Fruit fly (Drosophila melanogaster) whole organism, adult: ENCODE data around the gene Schip1.

Experiments used
- CG11617 ChIP-seq: fragments of 200-800 bp; sonication (Bioruptor generic); optimal IDR thresholded peaks from 2 replicates; lab custom pipeline; 2017; ENCODE audit warnings: mild to moderate bottlenecking, missing biosample characterization, missing genetic modification reagents, missing genetic modification characterization
- CG12768 ChIP-seq: fragments of 200-800 bp; sonication (Bioruptor generic); optimal IDR thresholded peaks from 2 replicates; lab custom pipeline; 2017; ENCODE audit warnings: missing biosample characterization, missing genetic modification characterization, mild to moderate bottlenecking, moderate library complexity, missing genetic modification reagents
- CG14711 ChIP-seq: fragments of 200-800 bp; sonication (Bioruptor generic); optimal IDR thresholded peaks from 2 replicates; lab custom pipeline; 2018; ENCODE audit warnings: missing biosample characterization, mild to moderate bottlenecking, missing genetic modification characterization, moderate library complexity
- CG1620 ChIP-seq: fragments of 200-800 bp; sonication (Bioruptor generic); optimal IDR thresholded peaks from 2 replicates; lab custom pipeline; 2016; ENCODE audit warnings: missing biosample characterization, missing genetic modification characterization
- CG33017 ChIP-seq: fragments of 200-800 bp; sonication (Bioruptor generic); optimal IDR thresholded peaks from 2 replicates; lab custom pipeline; 2018; ENCODE audit warnings: missing biosample characterization, mild to moderate bottlenecking, missing genetic modification characterization, moderate library complexity
- CG5204 ChIP-seq: fragments of 200-800 bp; sonication (Bioruptor generic); optimal IDR thresholded peaks from 2 replicates; lab custom pipeline; 2016; ENCODE audit warnings: missing biosample characterization, missing genetic modification characterization
- CG7045 ChIP-seq: fragments of 200-800 bp; sonication (Bioruptor generic); optimal IDR thresholded peaks from 2 replicates; lab custom pipeline; 2017; ENCODE audit warnings: missing biosample characterization, mild to moderate bottlenecking, missing genetic modification characterization
- CG7101 ChIP-seq: fragments of 200-800 bp; sonication (Bioruptor generic); optimal IDR thresholded peaks from 2 replicates; lab custom pipeline; 2018; ENCODE audit warnings: missing biosample characterization, mild to moderate bottlenecking, missing genetic modification characterization, moderate library complexity
- Clk ChIP-seq: fragments of 200-800 bp; sonication (Bioruptor generic); optimal IDR thresholded peaks from 2 replicates; lab custom pipeline; 2017; ENCODE audit warnings: missing biosample characterization, missing genetic modification characterization
- Crg-1 ChIP-seq: fragments of 200-800 bp; sonication (Bioruptor generic); optimal IDR thresholded peaks from 2 replicates; lab custom pipeline; 2016; ENCODE audit warnings: missing biosample characterization, missing genetic modification characterization
- Hr96 ChIP-seq: fragments of 200-800 bp; sonication (Bioruptor generic); optimal IDR thresholded peaks from 2 replicates; lab custom pipeline; 2016; ENCODE audit warnings: missing biosample characterization, missing genetic modification characterization
- Mnt ChIP-seq: fragments of 200-800 bp; sonication (Bioruptor generic); optimal IDR thresholded peaks from 2 replicates; lab custom pipeline; 2016; ENCODE audit warnings: missing biosample characterization, mild to moderate bottlenecking, missing genetic modification characterization
- bab1 ChIP-seq: fragments of 200-800 bp; sonication (Bioruptor generic); optimal IDR thresholded peaks from 3 replicates; lab custom pipeline; 2019; ENCODE audit warnings: missing biosample characterization, mild to moderate bottlenecking, missing genetic modification characterization, moderate library complexity
- cic ChIP-seq: fragments of 200-800 bp; sonication (Bioruptor generic); optimal IDR thresholded peaks from 2 replicates; lab custom pipeline; 2017; ENCODE audit warnings: missing biosample characterization, mild to moderate bottlenecking, missing genetic modification characterization, moderate library complexity
- cnc ChIP-seq, 2 experiments: fragments of >200 bp; optimal IDR thresholded peaks; 2 replicates each; lab custom pipeline; 2017
- kay ChIP-seq: fragments of 200-800 bp; sonication (Bioruptor generic); peaks from one replicate; lab custom pipeline; 2016; ENCODE audit warnings: missing biosample characterization, missing genetic modification characterization, borderline replicate concordance
- ovo ChIP-seq: fragments of 200-800 bp; sonication (Bioruptor generic); optimal IDR thresholded peaks from 2 replicates; lab custom pipeline; 2016; ENCODE audit warnings: missing biosample characterization, missing genetic modification characterization
- pad ChIP-seq: fragments of 200-800 bp; sonication (Bioruptor generic); optimal IDR thresholded peaks from 3 replicates; lab custom pipeline; 2017; ENCODE audit warnings: missing biosample characterization, missing genetic modification characterization, mild to moderate bottlenecking, moderate library complexity, missing genetic modification reagents
- tj ChIP-seq: fragments of 200-800 bp; sonication (Bioruptor generic); optimal IDR thresholded peaks from 3 replicates; lab custom pipeline; 2017; ENCODE audit warnings: missing biosample characterization, mild to moderate bottlenecking, missing genetic modification characterization, moderate library complexity
- toe ChIP-seq: fragments of 200-800 bp; sonication (Bioruptor generic); optimal IDR thresholded peaks from 2 replicates; lab custom pipeline; 2016; ENCODE audit warnings: missing biosample characterization, missing genetic modification characterization

Schip1 gene

DNA sequence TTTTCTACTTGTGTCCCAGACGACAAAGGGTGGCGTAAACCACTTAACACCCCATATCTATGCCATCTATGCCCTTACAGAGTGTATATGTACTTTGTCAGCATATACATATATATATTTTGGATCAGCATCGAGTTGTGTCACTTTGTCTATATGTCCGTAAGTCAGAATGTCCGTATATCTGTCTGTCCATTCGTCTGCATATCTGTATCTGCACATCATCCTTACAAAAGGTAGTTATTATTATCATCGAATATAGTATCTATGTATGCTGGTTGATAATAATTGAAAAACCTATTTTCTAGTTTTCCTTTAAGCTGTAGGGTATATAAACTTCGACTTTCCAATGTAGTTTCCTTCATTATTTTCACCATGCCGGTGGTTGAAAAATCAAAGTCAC is 20.2 kb upstream of the Schip1 start:
- no peak for TF ChIP-seq CG7101 (tag; lab: Kevin White, UChicago)
- no peak for TF ChIP-seq CG11617 (GFP tag; lab: Kevin White, UChicago)
- TF ChIP-seq Clk (GFP tag; lab: Kevin White, UChicago) = no peak
- TF ChIP-seq Mnt (GFP tag; lab: Kevin White, UChicago) = no peak
- no peak for TF ChIP-seq cic (GFP tag; lab: Kevin White, UChicago)
- no peak for TF ChIP-seq ovo (GFP tag; lab: Kevin White, UChicago)
- TF ChIP-seq CG33017 (tag; lab: Kevin White, UChicago) = no peak
- TF ChIP-seq CG1620 (GFP tag; lab: Kevin White, UChicago) = no peak
- no peak for TF ChIP-seq kay (GFP tag; lab: Kevin White, UChicago)
- no peak for TF ChIP-seq Crg-1 (GFP tag; lab: Kevin White, UChicago)
- no peak for TF ChIP-seq pad
- TF ChIP-seq CG14711 (tag; lab: Kevin White, UChicago) = no peak

DNA sequence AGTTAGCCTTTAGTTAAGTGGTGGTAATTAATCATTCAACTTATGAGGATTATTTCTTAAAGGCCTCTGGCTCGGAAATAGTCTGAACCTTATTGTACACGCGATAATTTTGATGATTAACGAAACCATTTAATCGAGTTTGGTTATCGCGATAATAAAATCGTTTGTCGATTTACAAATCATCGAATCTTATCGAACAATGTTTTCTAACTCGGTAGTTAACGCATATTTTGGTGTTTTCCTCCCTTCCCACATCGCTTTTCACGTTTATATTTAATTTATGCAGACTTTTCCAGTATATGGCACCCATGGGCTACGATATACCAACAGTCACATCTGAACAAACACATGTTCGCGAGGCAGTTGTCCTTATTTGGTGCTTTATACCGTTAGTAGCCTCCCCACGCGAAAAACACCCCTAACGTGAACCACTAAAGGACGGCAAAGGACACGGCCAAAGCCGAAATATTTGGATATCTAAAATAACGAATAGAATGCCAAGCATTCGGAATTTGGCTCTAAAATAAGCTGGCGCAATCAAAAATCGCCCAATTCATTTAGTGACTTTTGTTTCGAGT is 13.2 kb upstream of the Schip1 start, which contains the start of gene Frmd5:
Gene Frmd5, plus strand, starts transcription at position 414 of the 578 bp plus-strand sequence.
- TF ChIP-seq CG14711 (tag; lab: Kevin White, UChicago) (no peak), tj (GFP tag; lab: Kevin White, UChicago) (no peak)

- TF ChIP-seq Mnt (GFP tag; lab: Kevin White, UChicago) (peak; percentile 22), CG33017 (tag; lab: Kevin White, UChicago) (no peak), cnc (optimal IDR thresholded peaks at IDR 0.05; lab: Kevin White, UChicago) (no peak), CG14711 (tag; lab: Kevin White, UChicago) (peak; percentile 12), kay (GFP tag; lab: Kevin White, UChicago) (no peak), ovo (GFP tag; lab: Kevin White, UChicago) (no peak), Clk (GFP tag; lab: Kevin White, UChicago) (no peak), CG7101 (tag; lab: Kevin White, UChicago) (peak; percentile 15), CG11617 (GFP tag; lab: Kevin White, UChicago) (peak; percentile 19), tj (GFP tag; lab: Kevin White, UChicago) (peak; percentile 25), bab1 (peak; percentile 69), cic (GFP tag; lab: Kevin White, UChicago) (peak; percentile 16)
These were observed 11.6 kb upstream of the Schip1 start, which contains the start of gene Sps2 for dm6 chr2L:10342471-10342870. TSS of gene Sps2 (plus strand) at chr2L:10342594.

DNA sequence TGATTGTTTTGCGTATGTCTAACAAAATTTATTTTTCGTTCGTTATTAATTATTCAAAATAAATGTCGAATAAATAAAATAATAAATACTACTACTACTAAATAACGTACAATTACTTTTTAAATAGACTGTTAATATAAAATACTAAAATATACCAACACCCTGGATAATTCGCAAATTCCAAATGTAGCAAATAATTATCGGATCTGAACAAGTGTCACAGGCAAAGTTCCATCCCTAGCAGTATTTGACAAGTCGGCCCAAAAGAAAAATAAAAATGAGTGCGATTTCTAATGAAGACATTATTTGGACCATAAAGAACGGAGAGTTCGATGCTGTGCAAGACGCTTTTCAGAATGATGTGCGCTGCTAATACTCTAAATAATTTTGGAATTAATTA is 10.5 kb upstream of the Schip1 start, which contains the start of gene CG31715:
Gene CG31715, plus strand, starts transcription at position 212 of the 400 bp plus-strand sequence.
- TF ChIP-seq Crg-1 (GFP tag; lab: Kevin White, UChicago) = no peak
- TF ChIP-seq CG14711 (tag; lab: Kevin White, UChicago) = peak; percentile 20
- peak; percentile 5 for TF ChIP-seq Mnt (GFP tag; lab: Kevin White, UChicago)
- TF ChIP-seq CG33017 (tag; lab: Kevin White, UChicago) = peak; percentile 5
- peak; percentile 40 for TF ChIP-seq CG7101 (tag; lab: Kevin White, UChicago)
- TF ChIP-seq cic (GFP tag; lab: Kevin White, UChicago) = no peak
- no peak for TF ChIP-seq pad
- peak; percentile 62 for TF ChIP-seq bab1
- TF ChIP-seq tj (GFP tag; lab: Kevin White, UChicago) = peak; percentile 11
- no peak for TF ChIP-seq CG7045
- TF ChIP-seq kay (GFP tag; lab: Kevin White, UChicago) = peak; percentile 66
- TF ChIP-seq CG12768 (GFP tag; lab: Kevin White, UChicago) = no peak
- peak; percentile 11 for TF ChIP-seq CG11617 (GFP tag; lab: Kevin White, UChicago)

DNA sequence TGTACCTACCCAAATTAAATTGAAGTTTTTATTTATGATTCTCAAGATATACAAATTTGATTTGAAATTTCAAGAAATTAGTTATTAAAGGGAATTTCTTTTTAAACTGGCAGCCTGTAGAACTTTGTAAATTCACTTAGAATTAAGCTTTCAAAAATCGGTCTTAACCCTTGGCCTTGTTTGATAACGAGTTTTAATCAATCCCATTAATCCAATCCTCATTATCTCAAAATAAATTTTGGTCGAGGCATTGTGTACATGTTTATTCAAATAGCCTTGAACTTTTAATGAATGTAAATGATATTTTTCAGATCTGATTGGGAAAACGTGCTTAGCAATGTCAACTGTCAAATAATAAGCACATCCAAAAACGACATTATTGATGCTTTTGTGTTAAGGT is 8.9 kb upstream of the Schip1 start:
- no peak for TF ChIP-seq pad
- TF ChIP-seq kay (GFP tag; lab: Kevin White, UChicago) = peak; percentile 72
- TF ChIP-seq bab1 = no peak

- TF ChIP-seq pad = peak; percentile 12
- TF ChIP-seq Crg-1 (GFP tag; lab: Kevin White, UChicago) = no peak
- peak; percentile 18 for TF ChIP-seq CG1620 (GFP tag; lab: Kevin White, UChicago)
- no peak for TF ChIP-seq CG12768 (GFP tag; lab: Kevin White, UChicago)
- TF ChIP-seq bab1 = peak; percentile 63
- TF ChIP-seq CG7101 (tag; lab: Kevin White, UChicago) = peak; percentile 35
- no peak for TF ChIP-seq CG7045
- TF ChIP-seq kay (GFP tag; lab: Kevin White, UChicago) = no peak
- TF ChIP-seq CG14711 (tag; lab: Kevin White, UChicago) = no peak
- peak; percentile 44 for TF ChIP-seq Mnt (GFP tag; lab: Kevin White, UChicago)
- peak; percentile 15 for TF ChIP-seq CG11617 (GFP tag; lab: Kevin White, UChicago)
- TF ChIP-seq toe = no peak
- TF ChIP-seq Clk (GFP tag; lab: Kevin White, UChicago) = no peak
- no peak for TF ChIP-seq Hr96 (GFP tag; lab: Kevin White, UChicago)
- TF ChIP-seq cic (GFP tag; lab: Kevin White, UChicago) = peak; percentile 31
- no peak for TF ChIP-seq ovo (GFP tag; lab: Kevin White, UChicago)
- no peak for TF ChIP-seq CG5204 (GFP tag; lab: Kevin White, UChicago)
- no peak for TF ChIP-seq tj (GFP tag; lab: Kevin White, UChicago)
- TF ChIP-seq CG33017 (tag; lab: Kevin White, UChicago) = no peak
- TF ChIP-seq cnc (optimal IDR thresholded peaks at IDR 0.05; lab: Kevin White, UChicago) = no peak
These were observed 8.4 kb upstream of the Schip1 start, which contains the start of gene SamDC for dm6 chr2L:10339212-10339721. TSS of gene SamDC (plus strand) at chr2L:10339457.
